Fruit fly (Drosophila melanogaster): ENCODE measurements around the gene Trx2.
A peak's percentile ranks its signal among the peaks of the same experiment; 100 is the strongest.

Trx2 gene

dm6 chr2L:9609337-9609856 lies 3.6 kb upstream of the Trx2 start:
- TF ChIP-seq oc (tag; optimal IDR thresholded peaks at IDR 0.05), result peak; percentile 60
- 0 out of 2 replicates have a peak, but pooled peaks have one; percentile 5 for TF ChIP-seq Awh (GFP tag; IDR thresholded peaks at IDR 0.05)
- TF ChIP-seq grn (GFP tag; optimal IDR thresholded peaks at IDR 0.05), result peak; percentile 86
- TF ChIP-seq CG4360 (GFP tag; IDR thresholded peaks at IDR 0.05), result peak; percentile 23; the same call in 1 of the 2 replicates
- TF ChIP-seq z (GFP tag; IDR thresholded peaks at IDR 0.05), result 0 out of 3 replicates have a peak, but pooled peaks have one; percentile 51
- TF ChIP-seq sim (GFP tag; IDR thresholded peaks at IDR 0.05), result no peak
- TF ChIP-seq Mes4 (GFP tag; optimal IDR thresholded peaks at IDR 0.05), result no peak
- TF ChIP-seq Hr78 (GFP tag; optimal IDR thresholded peaks at IDR 0.05), result peak in 1 of 2 experiments; percentile 76
- TF ChIP-seq wek (GFP tag; optimal IDR thresholded peaks at IDR 0.05), result no peak
- TF ChIP-seq sd (tag; optimal IDR thresholded peaks at IDR 0.05), result peak; percentile 6
- TF ChIP-seq Deaf1 (tag; optimal IDR thresholded peaks at IDR 0.05), result peak; percentile 33
- 0 out of 3 replicates have a peak, but pooled peaks have one; percentile 20 for TF ChIP-seq CG11456 (GFP tag; IDR thresholded peaks at IDR 0.05)
- TF ChIP-seq Doc3 (GFP tag; IDR thresholded peaks at IDR 0.05; ENCODE audit: partially characterized antibody), result no peak
- no peak for TF ChIP-seq Max (GFP tag; optimal IDR thresholded peaks at IDR 0.05)
- TF ChIP-seq BtbVII (GFP tag; optimal IDR thresholded peaks at IDR 0.05), result no peak
- no peak for TF ChIP-seq Nf-YC (tag; optimal IDR thresholded peaks at IDR 0.05)
- no peak for TF ChIP-seq insv (GFP tag; optimal IDR thresholded peaks at IDR 0.05)
- peak; percentile 73 for TF ChIP-seq abd-A (tag; optimal IDR thresholded peaks at IDR 0.05)
- TF ChIP-seq ken (GFP tag; IDR thresholded peaks at IDR 0.05), result no peak
- peak; percentile 48; the same call in 1 of the 2 replicates for TF ChIP-seq crol (GFP tag; IDR thresholded peaks at IDR 0.05)
- TF ChIP-seq sqz (GFP tag; optimal IDR thresholded peaks at IDR 0.05), result no peak
- no peak for TF ChIP-seq CG8478 (optimal IDR thresholded peaks at IDR 0.05)
- peak; percentile 76 for TF ChIP-seq kni (GFP tag; optimal IDR thresholded peaks at IDR 0.05)
- peak in 1 of 3 experiments; percentile 28 for TF ChIP-seq Stat92E (GFP tag; optimal IDR thresholded peaks at IDR 0.05)
- TF ChIP-seq vvl (GFP tag; IDR thresholded peaks at IDR 0.05), result 0 out of 2 replicates have a peak, but pooled peaks have one; percentile 13
- no peak for TF ChIP-seq CG11093 (GFP tag; IDR thresholded peaks at IDR 0.05)
- TF ChIP-seq Med (GFP tag), result peak; percentile 37
- TF ChIP-seq Abd-B (GFP tag; optimal IDR thresholded peaks at IDR 0.05), result peak; percentile 7
- TF ChIP-seq unpg (GFP tag; optimal IDR thresholded peaks at IDR 0.05), result no peak
- 0 out of 3 replicates have a peak, but pooled peaks have one; percentile 41 for TF ChIP-seq sr (GFP tag; IDR thresholded peaks at IDR 0.05)

dm6 chr2L:9612654-9613005 lies 336 bp upstream of the Trx2 start:
- TF ChIP-seq ken (GFP tag; IDR thresholded peaks at IDR 0.05) (no peak), amos (GFP tag; IDR thresholded peaks at IDR 0.05; ENCODE audit: partially characterized antibody) (peak; percentile 39), mam (GFP tag; optimal IDR thresholded peaks at IDR 0.05) (peak; percentile 4), CG17186 (GFP tag; optimal IDR thresholded peaks at IDR 0.05) (no peak), inv (GFP tag; IDR thresholded peaks at IDR 0.05; ENCODE audit: partially characterized antibody) (no peak), CG10543 (GFP tag; optimal IDR thresholded peaks at IDR 0.05) (no peak), wdn (GFP tag; IDR thresholded peaks at IDR 0.05) (no peak), Dip2 (GFP tag; IDR thresholded peaks at IDR 0.05) (peak; percentile 94), CG8478 (optimal IDR thresholded peaks at IDR 0.05) (peak; percentile 80), ham (GFP tag; IDR thresholded peaks at IDR 0.05) (no peak), pita (GFP tag; optimal IDR thresholded peaks at IDR 0.05) (peak; percentile 25), Nf-YA (GFP tag; IDR thresholded peaks at IDR 0.05) (no peak), ato (GFP tag; IDR thresholded peaks at IDR 0.05; ENCODE audit: partially characterized antibody) (no peak), CG10267 (tag; optimal IDR thresholded peaks at IDR 0.05) (no peak), peb (GFP tag; IDR thresholded peaks at IDR 0.05) (no peak), CG2129 (GFP tag; IDR thresholded peaks at IDR 0.05; ENCODE audit: partially characterized antibody) (no peak), CTCF (GFP tag; optimal IDR thresholded peaks at IDR 0.05) (peak; percentile 92), Lpt (GFP tag; optimal IDR thresholded peaks at IDR 0.05) (no peak), Elba2 (GFP tag; optimal IDR thresholded peaks at IDR 0.05) (peak; percentile 1), Bgb (GFP tag; IDR thresholded peaks at IDR 0.05; ENCODE audit: partially characterized antibody) (peak; percentile 30; the same call in 1 of the 2 replicates), CG3847 (GFP tag; IDR thresholded peaks at IDR 0.05) (no peak), E2f2 (GFP tag; IDR thresholded peaks at IDR 0.05) (peak; percentile 78), Usf (GFP tag; optimal IDR thresholded peaks at IDR 0.05) (no peak), GATAe (GFP tag; conservative IDR thresholded peaks at IDR 0.05) (no peak)
